Fruit fly (Drosophila melanogaster): ENCODE data around the gene spz.

spz gene

DNA sequence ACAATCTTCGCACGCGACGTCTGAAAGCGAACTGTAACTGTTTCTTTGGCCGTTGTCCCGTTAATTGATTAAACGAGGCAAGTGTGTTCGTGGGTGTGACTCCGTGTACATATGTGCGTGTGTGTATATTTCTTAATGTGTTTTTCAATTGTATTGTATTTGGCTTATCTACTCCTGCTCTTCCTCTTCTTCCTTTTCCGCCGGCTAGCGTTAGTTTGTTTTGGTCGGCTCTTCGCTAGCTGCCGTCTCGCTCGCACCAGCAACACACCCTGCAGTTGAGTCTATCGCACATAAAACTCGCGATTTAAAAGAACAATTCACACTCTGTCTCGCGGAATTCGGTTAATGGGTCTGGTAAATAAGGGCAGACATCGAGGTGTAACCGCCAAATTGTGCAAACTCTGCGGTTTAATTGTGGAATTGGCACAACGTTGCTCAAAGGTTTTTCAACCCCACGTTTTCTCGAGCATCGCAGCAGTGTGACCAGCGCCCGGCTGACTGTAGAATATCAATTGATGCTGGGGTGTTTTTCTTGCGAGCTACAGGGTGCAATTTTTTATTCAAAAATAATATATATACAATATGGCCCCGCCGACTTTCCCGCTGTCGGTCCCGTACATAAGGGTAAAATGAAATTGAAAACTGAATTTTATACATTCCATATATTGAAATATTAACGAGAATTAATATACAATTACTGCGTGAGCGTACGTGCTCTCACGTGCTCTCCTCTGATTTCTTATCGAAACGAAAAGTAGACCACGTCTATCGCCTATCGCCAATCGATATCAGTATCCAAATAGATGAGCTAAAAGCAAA, 42.1 kb upstream of the spz start, which contains the start of the genes gb and CG5815 (continued):
- TF ChIP-seq bbx (GFP tag; IDR thresholded peaks at IDR 0.05; ENCODE audit: partially characterized antibody) = peak; percentile 85
- TF ChIP-seq CG15269 (tag; optimal IDR thresholded peaks at IDR 0.05) = peak; percentile 89
- no peak for TF ChIP-seq tap (tag; optimal IDR thresholded peaks at IDR 0.05)
- peak; percentile 67 for TF ChIP-seq CG3065 (GFP tag; optimal IDR thresholded peaks at IDR 0.05)
- TF ChIP-seq CG16815 (GFP tag; optimal IDR thresholded peaks at IDR 0.05) = peak; percentile 90
- peak; percentile 84 for TF ChIP-seq scrt (GFP tag; optimal IDR thresholded peaks at IDR 0.05)
- peak; percentile 63; the same call in 1 of the 2 replicates for TF ChIP-seq CG17612 (GFP tag; IDR thresholded peaks at IDR 0.05)
- TF ChIP-seq zen2 (GFP tag; IDR thresholded peaks at IDR 0.05; ENCODE audit: partially characterized antibody) = peak; percentile 80
- peak; percentile 89 for TF ChIP-seq MBD-R2 (GFP tag; IDR thresholded peaks at IDR 0.05)
- TF ChIP-seq CG30431 (GFP tag; optimal IDR thresholded peaks at IDR 0.05) = peak; percentile 89
- peak; percentile 51 for TF ChIP-seq Antp (GFP tag; optimal IDR thresholded peaks at IDR 0.05)
- TF ChIP-seq CG12104 (GFP tag; optimal IDR thresholded peaks at IDR 0.05) = peak; percentile 85
- peak; percentile 94 for TF ChIP-seq CG18599 (GFP tag; optimal IDR thresholded peaks at IDR 0.05)
- peak; percentile 26 for TF ChIP-seq btn (GFP tag; optimal IDR thresholded peaks at IDR 0.05)
- TF ChIP-seq CG6813 (GFP tag; optimal IDR thresholded peaks at IDR 0.05) = peak; percentile 76
- peak; percentile 54 for TF ChIP-seq CG8089 (GFP tag; optimal IDR thresholded peaks at IDR 0.05)
- peak; percentile 89 for TF ChIP-seq tgo (GFP tag; IDR thresholded peaks at IDR 0.05)
- TF ChIP-seq mam (GFP tag; optimal IDR thresholded peaks at IDR 0.05) = peak; percentile 84
- TF ChIP-seq slp2 (GFP tag; optimal IDR thresholded peaks at IDR 0.05) = peak; percentile 55
- TF ChIP-seq CG1603 (tag; optimal IDR thresholded peaks at IDR 0.05) = peak; percentile 50
- peak; percentile 90 for TF ChIP-seq CG10147 (GFP tag; optimal IDR thresholded peaks at IDR 0.05)
- peak; percentile 78 for TF ChIP-seq ftz-f1 (GFP tag; optimal IDR thresholded peaks at IDR 0.05)
- peak; percentile 75; the same call in 2 of the 3 replicates for TF ChIP-seq C15 (GFP tag; IDR thresholded peaks at IDR 0.05)
- TF ChIP-seq Hey (tag; optimal IDR thresholded peaks at IDR 0.05) = peak; percentile 38
- peak; percentile 89 for TF ChIP-seq zfh2 (GFP tag; optimal IDR thresholded peaks at IDR 0.05)
- TF ChIP-seq CG11723 (GFP tag; optimal IDR thresholded peaks at IDR 0.05) = no peak
- TF ChIP-seq NC2α (GFP tag; optimal IDR thresholded peaks at IDR 0.05) = peak; percentile 2
- peak; percentile 89 for TF ChIP-seq fd96Cb (tag; optimal IDR thresholded peaks at IDR 0.05)
- TF ChIP-seq ci (GFP tag; IDR thresholded peaks at IDR 0.05) = peak; percentile 91
- no peak for TF ChIP-seq Tbp (GFP tag; optimal IDR thresholded peaks at IDR 0.05)
- peak; percentile 85 for TF ChIP-seq CG4854 (GFP tag; optimal IDR thresholded peaks at IDR 0.05)
- peak; percentile 55 for TF ChIP-seq ro (GFP tag; IDR thresholded peaks at IDR 0.05)
- peak; percentile 96 for TF ChIP-seq Rfx (GFP tag; IDR thresholded peaks at IDR 0.05)
- peak; percentile 65 for TF ChIP-seq Hand (GFP tag; optimal IDR thresholded peaks at IDR 0.05)
- TF ChIP-seq Asciz (GFP tag; optimal IDR thresholded peaks at IDR 0.05) = peak; percentile 70
- peak; percentile 73 for TF ChIP-seq CG6654 (GFP tag; optimal IDR thresholded peaks at IDR 0.05)
- peak; percentile 86 for TF ChIP-seq CG8765 (GFP tag; IDR thresholded peaks at IDR 0.05)
- TF ChIP-seq Sin3A (optimal IDR thresholded peaks at IDR 0.05) = peak; percentile 82
- TF ChIP-seq sc (optimal IDR thresholded peaks at IDR 0.05) = no peak
- TF ChIP-seq sc (GFP tag; optimal IDR thresholded peaks at IDR 0.05) = peak; percentile 76
- TF ChIP-seq CG2875 (GFP tag; optimal IDR thresholded peaks at IDR 0.05) = peak; percentile 81
- peak; percentile 93 for TF ChIP-seq Chrac-16 (GFP tag; optimal IDR thresholded peaks at IDR 0.05)
- TF ChIP-seq rib (GFP tag; IDR thresholded peaks at IDR 0.05) = peak; percentile 83
- peak; percentile 92 for TF ChIP-seq Mad (GFP tag; optimal IDR thresholded peaks at IDR 0.05)
- TF ChIP-seq CG3726 (GFP tag; IDR thresholded peaks at IDR 0.05) = peak; percentile 83; the same call in 2 of the 3 replicates
- peak; percentile 73 for TF ChIP-seq Camta (GFP tag; optimal IDR thresholded peaks at IDR 0.05)
- peak; percentile 85 for TF ChIP-seq Dref (GFP tag; IDR thresholded peaks at IDR 0.05)
- TF ChIP-seq Awh (GFP tag; IDR thresholded peaks at IDR 0.05) = 0 out of 2 replicates have a peak, but pooled peaks have one; percentile 63
- TF ChIP-seq CG8478 (optimal IDR thresholded peaks at IDR 0.05) = no peak
- TF ChIP-seq Poxn (GFP tag; IDR thresholded peaks at IDR 0.05) = peak; percentile 77

Measured in whole organism, embryonic.